Fruit fly (Drosophila melanogaster) whole organism, embryonic: ENCODE measurements around the gene Ykt6.
A peak's percentile ranks its signal among the peaks of the same experiment; 100 is the strongest.

Experiments used
- CG11085 ChIP-seq: fragments of 200-800 bp; sonication (Bioruptor generic); IDR thresholded peaks from 2 replicates; pipeline ENCODE4 v1.3.6; 2022; ENCODE audit warnings: missing biosample characterization, missing genetic modification characterization
- CG11504 ChIP-seq: fragments of 200-800 bp; sonication (Bioruptor generic); optimal IDR thresholded peaks from 3 replicates; lab custom pipeline; 2019; ENCODE audit warnings: missing biosample characterization, mild to moderate bottlenecking, missing genetic modification characterization, moderate library complexity
- CG12299 ChIP-seq: fragments of 200-800 bp; sonication (Bioruptor generic); optimal IDR thresholded peaks from 2 replicates; lab custom pipeline; 2018; ENCODE audit warnings: missing biosample characterization, mild to moderate bottlenecking, missing genetic modification characterization
- CG12744 ChIP-seq: fragments of 200-800 bp; sonication (Bioruptor generic); optimal IDR thresholded peaks from 2 replicates; lab custom pipeline; 2016; ENCODE audit warnings: missing biosample characterization, missing genetic modification characterization
- CG14965 ChIP-seq: fragments of 200-800 bp; sonication (Bioruptor generic); optimal IDR thresholded peaks from 2 replicates; lab custom pipeline; 2016; ENCODE audit warnings: missing biosample characterization, missing genetic modification characterization, borderline replicate concordance
- CG16813 ChIP-seq: fragments of 200-800 bp; sonication (Bioruptor generic); IDR thresholded peaks from 3 replicates; pipeline ENCODE4 v1.3.6; 2022; ENCODE audit warnings: missing biosample characterization, missing genetic modification characterization; ENCODE audit not compliant: partially characterized antibody
- CG17385 ChIP-seq: fragments of 200-800 bp; sonication (Bioruptor generic); optimal IDR thresholded peaks from 3 replicates; lab custom pipeline; 2018; ENCODE audit warnings: missing biosample characterization, mild to moderate bottlenecking, missing genetic modification characterization
- CG2199 ChIP-seq: fragments of 200-800 bp; sonication (Bioruptor generic); IDR thresholded peaks from 3 replicates; pipeline ENCODE4 v1.3.6; 2022; ENCODE audit warnings: missing biosample characterization, missing genetic modification characterization
- CG31441 ChIP-seq: fragments of 200-800 bp; sonication (Bioruptor generic); IDR thresholded peaks from 2 replicates; pipeline ENCODE4 v1.3.6; 2022; ENCODE audit warnings: missing biosample characterization, missing genetic modification characterization
- CG3838 ChIP-seq: fragments of 200-800 bp; sonication (Bioruptor generic); optimal IDR thresholded peaks from 3 replicates; lab custom pipeline; 2016; ENCODE audit warnings: missing biosample characterization, missing genetic modification characterization
- CG4404 ChIP-seq: fragments of 200-800 bp; sonication (Bioruptor generic); IDR thresholded peaks from 2 replicates; pipeline ENCODE4 v1.3.6; 2022; ENCODE audit warnings: missing biosample characterization, missing genetic modification characterization
- CG4730 ChIP-seq: fragments of 200-800 bp; sonication (Bioruptor generic); IDR thresholded peaks from 2 replicates; pipeline ENCODE4 v1.3.6; 2022; ENCODE audit warnings: missing biosample characterization, missing genetic modification characterization
- CG6254 ChIP-seq: fragments of 200-800 bp; sonication (Bioruptor generic); optimal IDR thresholded peaks from 3 replicates; lab custom pipeline; 2017; ENCODE audit warnings: mild to moderate bottlenecking, missing biosample characterization, missing genetic modification reagents, missing genetic modification characterization
- CG7271 ChIP-seq: fragments of 200-800 bp; sonication (Bioruptor generic); optimal IDR thresholded peaks from 2 replicates; lab custom pipeline; 2018; ENCODE audit warnings: missing biosample characterization, mild to moderate bottlenecking, missing genetic modification characterization, moderate library complexity
- CG7987 ChIP-seq: fragments of 200-800 bp; sonication (Bioruptor generic); optimal IDR thresholded peaks from 2 replicates; lab custom pipeline; 2018; ENCODE audit warnings: missing biosample characterization, mild to moderate bottlenecking, missing genetic modification characterization, moderate library complexity
- CG8924 ChIP-seq: fragments of 200-800 bp; optimal IDR thresholded peaks from 3 replicates; lab custom pipeline; 2019; ENCODE audit warnings: missing biosample characterization, mild to moderate bottlenecking, missing genetic modification characterization, moderate library complexity
- CHES-1-like ChIP-seq: fragments of 200-800 bp; sonication (Bioruptor generic); optimal IDR thresholded peaks from 2 replicates; lab custom pipeline; 2016; ENCODE audit warnings: missing biosample characterization, missing genetic modification characterization
- D19B ChIP-seq: fragments of 200-800 bp; sonication (Bioruptor generic); optimal IDR thresholded peaks from 2 replicates; lab custom pipeline; 2017; ENCODE audit warnings: missing biosample characterization, mild to moderate bottlenecking, missing genetic modification characterization
- Dad ChIP-seq: fragments of 200-800 bp; sonication (Bioruptor generic); optimal IDR thresholded peaks from 3 replicates; lab custom pipeline; 2016; ENCODE audit warnings: missing biosample characterization, missing genetic modification characterization
- Fer1 ChIP-seq: fragments of 200-800 bp; sonication (Bioruptor generic); optimal IDR thresholded peaks from 2 replicates; lab custom pipeline; 2017; ENCODE audit warnings: missing biosample characterization, mild to moderate bottlenecking, missing genetic modification characterization
- Fer2 ChIP-seq: fragments of 200-800 bp; sonication (Bioruptor generic); optimal IDR thresholded peaks from 2 replicates; lab custom pipeline; 2018; ENCODE audit warnings: missing biosample characterization, mild to moderate bottlenecking, missing genetic modification characterization, moderate library complexity
- HLH54F ChIP-seq: fragments of 200-800 bp; sonication (Bioruptor generic); optimal IDR thresholded peaks from 3 replicates; lab custom pipeline; 2016; ENCODE audit warnings: missing biosample characterization, missing genetic modification characterization
- Rfx ChIP-seq: fragments of 200-800 bp; sonication (Bioruptor generic); IDR thresholded peaks from 2 replicates; pipeline ENCODE4 v1.3.6; 2022; ENCODE audit warnings: missing biosample characterization, missing genetic modification characterization
- YL-1 ChIP-seq: fragments of 200-800 bp; sonication (Bioruptor generic); optimal IDR thresholded peaks from 3 replicates; lab custom pipeline; 2017; ENCODE audit warnings: missing biosample characterization, mild to moderate bottlenecking, missing genetic modification characterization
- ab ChIP-seq: fragments of 200-800 bp; sonication (Bioruptor generic); optimal IDR thresholded peaks from 2 replicates; lab custom pipeline; 2016; ENCODE audit warnings: missing biosample characterization, missing genetic modification characterization
- ato ChIP-seq: fragments of 200-800 bp; sonication (Bioruptor generic); IDR thresholded peaks from 2 replicates; pipeline ENCODE4 v1.3.6; 2022; ENCODE audit warnings: missing biosample characterization, missing genetic modification characterization; ENCODE audit not compliant: partially characterized antibody
- bab2 ChIP-seq: fragments of 200-800 bp; sonication (Bioruptor generic); optimal IDR thresholded peaks from 2 replicates; lab custom pipeline; 2016; ENCODE audit warnings: missing biosample characterization, missing genetic modification characterization
- caup ChIP-seq: fragments of 200-800 bp; sonication (Bioruptor generic); optimal IDR thresholded peaks from 3 replicates; lab custom pipeline; 2017; ENCODE audit warnings: missing biosample characterization, mild to moderate bottlenecking, missing genetic modification characterization, moderate library complexity; ENCODE audit not compliant: severe bottlenecking
- cg ChIP-seq: fragments of 200-800 bp; sonication (Bioruptor generic); optimal IDR thresholded peaks from 3 replicates; lab custom pipeline; 2019; ENCODE audit warnings: missing biosample characterization, mild to moderate bottlenecking, missing genetic modification characterization, moderate library complexity
- dmrt99B ChIP-seq: fragments of 200-800 bp; sonication (Bioruptor generic); optimal IDR thresholded peaks from 2 replicates; lab custom pipeline; 2018; ENCODE audit warnings: missing biosample characterization, mild to moderate bottlenecking, missing genetic modification characterization, moderate library complexity
- fd102C ChIP-seq: fragments of 200-800 bp; sonication (Bioruptor generic); optimal IDR thresholded peaks from 2 replicates; lab custom pipeline; 2018; ENCODE audit warnings: missing biosample characterization, mild to moderate bottlenecking, missing genetic modification characterization, moderate library complexity
- fd3F ChIP-seq: fragments of 200-800 bp; sonication (Bioruptor generic); optimal IDR thresholded peaks from 2 replicates; lab custom pipeline; 2018; ENCODE audit warnings: missing biosample characterization, mild to moderate bottlenecking, missing genetic modification characterization, moderate library complexity
- fd64A ChIP-seq: fragments of 200-800 bp; sonication (Bioruptor generic); optimal IDR thresholded peaks from 3 replicates; lab custom pipeline; 2018; ENCODE audit warnings: missing biosample characterization, mild to moderate bottlenecking, missing genetic modification characterization
- gsb-n ChIP-seq: fragments of 200-800 bp; sonication (Bioruptor generic); optimal IDR thresholded peaks from 3 replicates; lab custom pipeline; 2018; ENCODE audit warnings: missing biosample characterization, mild to moderate bottlenecking, missing genetic modification characterization
- hb ChIP-seq: fragments of 200-800 bp; sonication (Bioruptor generic); IDR thresholded peaks from 3 replicates; pipeline ENCODE4 v1.3.6; 2022; ENCODE audit warnings: missing biosample characterization, missing genetic modification characterization; ENCODE audit not compliant: partially characterized antibody
- kni ChIP-seq: fragments of 200-800 bp; sonication (Bioruptor generic); optimal IDR thresholded peaks from 3 replicates; lab custom pipeline; 2017; ENCODE audit warnings: mild to moderate bottlenecking, missing biosample characterization, missing genetic modification reagents, missing genetic modification characterization
- lilli ChIP-seq: fragments of 200-800 bp; sonication (Bioruptor generic); optimal IDR thresholded peaks from 3 replicates; lab custom pipeline; 2016; ENCODE audit warnings: missing biosample characterization, missing genetic modification characterization
- luna ChIP-seq: fragments of 200-800 bp; sonication (Bioruptor generic); optimal IDR thresholded peaks from 2 replicates; lab custom pipeline; 2016; ENCODE audit warnings: missing biosample characterization, missing genetic modification characterization
- nmo ChIP-seq: fragments of 200-800 bp; sonication (Bioruptor generic); optimal IDR thresholded peaks from 2 replicates; lab custom pipeline; 2018; ENCODE audit warnings: missing biosample characterization, mild to moderate bottlenecking, missing genetic modification characterization, moderate library complexity
- pnt ChIP-seq: fragments of 200-800 bp; sonication (Bioruptor generic); optimal IDR thresholded peaks from 3 replicates; lab custom pipeline; 2016; ENCODE audit warnings: missing biosample characterization, missing genetic modification characterization
- ranshi ChIP-seq: fragments of 200-800 bp; sonication (Bioruptor generic); IDR thresholded peaks from 2 replicates; pipeline ENCODE4 v1.3.6; 2022; ENCODE audit warnings: missing biosample characterization, missing genetic modification characterization
- ro ChIP-seq: fragments of 200-800 bp; sonication (Bioruptor generic); IDR thresholded peaks from 2 replicates; pipeline ENCODE4 v1.3.6; 2022; ENCODE audit warnings: missing biosample characterization, missing genetic modification characterization
- scrt ChIP-seq: fragments of 200-800 bp; sonication (Bioruptor generic); optimal IDR thresholded peaks from 2 replicates; lab custom pipeline; 2018; ENCODE audit warnings: missing biosample characterization, mild to moderate bottlenecking, missing genetic modification characterization, moderate library complexity
- sd ChIP-seq: fragments of 200-800 bp; sonication (Bioruptor generic); optimal IDR thresholded peaks from 3 replicates; lab custom pipeline; 2018; ENCODE audit warnings: missing biosample characterization, mild to moderate bottlenecking, missing genetic modification characterization, moderate library complexity
- unc-4 ChIP-seq: fragments of 200-800 bp; sonication (Bioruptor generic); IDR thresholded peaks from 2 replicates; pipeline ENCODE4 v1.3.6; 2022; ENCODE audit warnings: missing biosample characterization, missing genetic modification characterization; ENCODE audit not compliant: partially characterized antibody
- wdn ChIP-seq: fragments of 200-800 bp; sonication (Bioruptor generic); IDR thresholded peaks from 2 replicates; pipeline ENCODE4 v1.3.6; 2022; ENCODE audit warnings: missing biosample characterization, missing genetic modification characterization
- zfh2 ChIP-seq: fragments of 200-800 bp; sonication (Bioruptor generic); optimal IDR thresholded peaks from 2 replicates; lab custom pipeline; 2016; ENCODE audit warnings: missing biosample characterization, missing genetic modification characterization

Ykt6 gene

DNA sequence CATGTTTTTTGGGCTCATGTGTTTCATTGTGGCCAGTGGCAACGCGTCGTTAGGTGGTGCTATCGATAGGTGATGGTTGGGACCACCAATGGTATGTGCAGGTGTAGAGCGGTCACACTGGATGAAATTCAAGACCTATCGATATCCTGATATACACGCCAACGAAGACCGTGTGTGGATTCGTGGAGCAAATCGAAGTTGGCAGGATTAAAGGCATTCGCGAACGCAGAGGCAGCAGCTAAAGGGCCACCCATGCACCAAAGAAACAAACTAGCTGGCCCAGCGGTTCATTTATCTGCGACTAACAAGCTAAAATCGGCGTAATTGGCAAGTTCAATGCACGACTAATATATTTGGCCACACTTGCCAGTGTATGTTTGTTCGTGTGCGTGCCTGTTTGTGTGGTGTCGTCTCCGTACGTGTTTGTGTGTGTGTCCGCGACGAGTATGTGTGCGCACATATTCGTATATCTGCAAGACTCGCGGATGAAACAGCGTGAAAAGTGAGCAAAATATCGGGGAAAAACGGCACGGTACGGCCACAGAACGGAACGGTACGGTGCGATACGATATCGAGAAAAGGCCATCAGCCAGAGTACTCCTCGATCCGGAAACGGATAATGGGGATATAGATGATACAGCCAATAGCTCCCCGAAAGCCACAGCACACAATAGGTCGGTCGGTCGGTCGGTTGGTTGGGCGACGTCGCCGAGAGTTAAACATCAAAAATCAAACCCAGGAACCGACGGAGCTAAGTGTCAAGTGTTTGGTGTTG is 15.8 kb downstream of the Ykt6 start, which contains the start of gene Ubr3 (continued):
- TF ChIP-seq Fer1 (GFP tag; lab: Kevin White, UChicago) (peak; percentile 35), Rfx (GFP tag; lab: Robert Waterston, UW) (peak; percentile 42), fd102C (GFP tag; lab: Kevin White, UChicago) (no peak), CG6254 (GFP tag; lab: Kevin White, UChicago) (no peak), CG7271 (tag; lab: Kevin White, UChicago) (no peak), scrt (no peak), sd (tag; lab: Kevin White, UChicago) (peak; percentile 64), cg (GFP tag; lab: Kevin White, UChicago) (peak; percentile 95), kni (GFP tag; lab: Kevin White, UChicago) (no peak), fd64A (GFP tag; lab: Kevin White, UChicago) (no peak), CG31441 (no peak), unc-4 (GFP tag; lab: Robert Waterston, UW) (peak; percentile 68), CG11504 (peak; percentile 7), nmo (GFP tag; lab: Kevin White, UChicago) (peak; percentile 34), HLH54F (GFP tag; lab: Kevin White, UChicago) (no peak), ato (GFP tag; lab: Robert Waterston, UW) (peak; percentile 59), D19B (no peak), CG14965 (no peak), CG16813 (GFP tag; lab: Robert Waterston, UW) (peak; percentile 80), lilli (GFP tag; lab: Kevin White, UChicago) (no peak), luna (no peak), pnt (GFP tag; lab: Kevin White, UChicago) (no peak), CG3838 (GFP tag; lab: Kevin White, UChicago) (no peak), CG12744 (GFP tag; lab: Kevin White, UChicago) (no peak), CG2199 (GFP tag; lab: Robert Waterston, UW) (no peak), Dad (GFP tag; lab: Kevin White, UChicago) (no peak), bab2 (no peak), YL-1 (GFP tag; lab: Kevin White, UChicago) (peak; percentile 70), zfh2 (GFP tag; lab: Kevin White, UChicago) (peak; percentile 22), wdn (GFP tag; lab: Robert Waterston, UW) (no peak), gsb-n (tag; lab: Kevin White, UChicago) (no peak), CG17385 (GFP tag; lab: Kevin White, UChicago) (no peak), fd3F (GFP tag; lab: Kevin White, UChicago) (no peak), CHES-1-like (GFP tag; lab: Kevin White, UChicago) (no peak), caup (GFP tag; lab: Kevin White, UChicago) (no peak)

DNA sequence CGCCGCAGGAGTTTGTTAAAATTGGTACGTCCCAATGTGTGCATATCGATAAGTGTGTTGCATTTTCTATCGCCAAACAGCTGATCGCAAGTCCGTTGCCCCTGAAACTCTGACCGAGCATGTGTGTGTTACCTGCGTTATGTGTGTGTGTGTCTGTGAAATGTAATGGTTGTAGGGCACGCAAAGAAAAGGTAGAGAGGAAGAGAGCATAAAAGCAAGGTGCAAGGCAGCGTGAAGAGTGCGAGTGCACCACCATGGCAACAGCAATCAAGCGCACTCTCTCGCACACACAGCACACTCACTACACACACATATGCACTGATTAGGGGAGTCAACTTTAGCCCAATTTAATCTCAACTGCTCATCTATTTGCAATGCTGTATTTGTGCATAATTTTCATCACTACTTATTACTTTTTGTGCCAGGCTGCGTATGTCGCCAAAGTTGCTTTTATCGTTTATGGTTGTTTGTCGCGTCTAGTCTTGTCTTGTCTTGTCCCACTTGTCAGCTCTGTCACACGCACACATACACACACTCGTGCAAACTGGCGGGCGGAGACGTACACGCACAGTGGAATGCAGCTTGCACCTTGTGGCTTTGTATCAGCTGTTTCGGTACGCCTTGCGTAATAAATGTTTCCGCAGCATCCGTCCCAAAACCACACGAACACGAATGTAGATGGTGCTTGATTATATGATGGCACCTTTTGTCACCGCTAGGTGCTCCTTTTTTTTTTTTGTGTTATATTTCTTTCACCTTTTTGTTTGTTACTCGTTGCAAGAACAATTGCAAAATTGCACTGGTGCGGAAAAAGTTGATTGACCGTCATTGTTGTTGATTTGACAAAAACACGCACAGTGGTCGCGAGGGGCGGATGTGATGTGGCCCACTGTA is 17.6 kb downstream of the Ykt6 start:
- TF ChIP-seq ranshi (no peak; the same call in 1 of the 2 replicates), hb (GFP tag; lab: Robert Waterston, UW) (no peak), CG8924 (tag; lab: Kevin White, UChicago) (peak; percentile 77), CG4730 (peak; percentile 56), CG7987 (GFP tag; lab: Kevin White, UChicago) (peak; percentile 33), CG11085 (no peak), HLH54F (GFP tag; lab: Kevin White, UChicago) (peak; percentile 56), CG4404 (peak; percentile 73; the same call in 1 of the 2 replicates), CG12299 (peak; percentile 35), Fer2 (tag; lab: Kevin White, UChicago) (peak; percentile 28), dmrt99B (tag; lab: Kevin White, UChicago) (peak; percentile 90), ab (GFP tag; lab: Kevin White, UChicago) (peak; percentile 59), ro (GFP tag; lab: Robert Waterston, UW) (peak; percentile 65)
